Worm (Caenorhabditis elegans) whole organism, early embryonic: ENCODE data around the gene col-125.
"Not testable (repeated sequence)": the region's sequence is repeated elsewhere in the genome, so short reads cannot be mapped to it uniquely, and the experiment has no call there.

Experiments
- B0310.2 ChIP-seq: sonication (generic microtip); optimal IDR thresholded peaks from 2 replicates; lab custom pipeline; 2016; ENCODE audit warnings: mild to moderate bottlenecking, missing genetic modification characterization, missing compliant biosample characterization
- F13C5.2 ChIP-seq: sonication (generic microtip); optimal IDR thresholded peaks from 2 replicates; lab custom pipeline; 2017; ENCODE audit warnings: mild to moderate bottlenecking, missing genetic modification characterization, inconsistent platforms, missing compliant biosample characterization
- aly-1 ChIP-seq: sonication (generic microtip); optimal IDR thresholded peaks from 2 replicates; lab custom pipeline; 2016; ENCODE audit warnings: missing genetic modification characterization, missing compliant biosample characterization
- ama-1 ChIP-seq: fragments of 150-350 bp; optimal IDR thresholded peaks from 2 replicates; lab custom pipeline; 2014
- ceh-13 ChIP-seq: fragments of 200-800 bp; sonication (Bioruptor generic); optimal IDR thresholded peaks from 2 replicates; lab custom pipeline; 2018; ENCODE audit warnings: mild to moderate bottlenecking, missing genetic modification characterization, missing compliant biosample characterization
- ceh-36 ChIP-seq: sonication (generic microtip); optimal IDR thresholded peaks from 2 replicates; lab custom pipeline; 2016; ENCODE audit warnings: missing genetic modification characterization, inconsistent platforms, missing compliant biosample characterization
- ets-7 ChIP-seq: sonication (generic microtip); optimal IDR thresholded peaks from 2 replicates; lab custom pipeline; 2016; ENCODE audit warnings: missing genotype, missing genetic modification characterization, missing compliant biosample characterization
- flt-1 ChIP-seq: fragments of 200-800 bp; sonication (Bioruptor generic); IDR thresholded peaks from 2 replicates; pipeline ENCODE4 v1.3.6; 2022; ENCODE audit warnings: missing genetic modification characterization, missing compliant biosample characterization
- hmbx-1 ChIP-seq: sonication (generic microtip); optimal IDR thresholded peaks from 2 replicates; lab custom pipeline; 2016; ENCODE audit warnings: mild to moderate bottlenecking, missing genetic modification characterization, missing compliant biosample characterization
- hmg-4 ChIP-seq: fragments of 200-800 bp; sonication (Bioruptor generic); optimal IDR thresholded peaks from 2 replicates; lab custom pipeline; 2018; ENCODE audit warnings: mild to moderate bottlenecking, missing genetic modification characterization, missing compliant biosample characterization
- hnd-1 ChIP-seq: sonication (generic microtip); optimal IDR thresholded peaks from 2 replicates; lab custom pipeline; 2016; ENCODE audit warnings: missing genetic modification characterization, missing compliant biosample characterization
- pes-1 ChIP-seq: fragments of 200-800 bp; sonication (Bioruptor generic); IDR thresholded peaks from 2 replicates; pipeline ENCODE4 v1.3.6; 2022; ENCODE audit warnings: missing genetic modification reagents, missing genetic modification characterization, missing compliant biosample characterization
- scrt-1 ChIP-seq: fragments of 200-800 bp; sonication (Bioruptor generic); IDR thresholded peaks from 2 replicates; pipeline ENCODE4 v1.3.6; 2022; ENCODE audit warnings: missing genetic modification characterization, missing compliant biosample characterization
- sea-1 ChIP-seq: fragments of 200-800 bp; sonication (Bioruptor generic); conservative IDR thresholded peaks from 2 replicates; pipeline ENCODE4 v1.3.6; 2022; ENCODE audit warnings: missing genetic modification characterization, missing compliant biosample characterization
- tbx-11 ChIP-seq: fragments of 200-800 bp; sonication (Bioruptor generic); IDR thresholded peaks from 2 replicates; pipeline ENCODE4 v1.3.6; 2022; ENCODE audit warnings: missing genetic modification characterization, missing compliant biosample characterization
- tbx-37 ChIP-seq: fragments of 200-800 bp; sonication (Bioruptor generic); conservative IDR thresholded peaks from 2 replicates; pipeline ENCODE4 v1.3.6; 2022; ENCODE audit warnings: missing genetic modification reagents, missing genetic modification characterization, missing compliant biosample characterization
- tra-4 ChIP-seq: sonication (generic microtip); optimal IDR thresholded peaks from 2 replicates; lab custom pipeline; 2017; ENCODE audit warnings: missing genetic modification characterization, missing compliant biosample characterization

col-125 gene

DNA sequence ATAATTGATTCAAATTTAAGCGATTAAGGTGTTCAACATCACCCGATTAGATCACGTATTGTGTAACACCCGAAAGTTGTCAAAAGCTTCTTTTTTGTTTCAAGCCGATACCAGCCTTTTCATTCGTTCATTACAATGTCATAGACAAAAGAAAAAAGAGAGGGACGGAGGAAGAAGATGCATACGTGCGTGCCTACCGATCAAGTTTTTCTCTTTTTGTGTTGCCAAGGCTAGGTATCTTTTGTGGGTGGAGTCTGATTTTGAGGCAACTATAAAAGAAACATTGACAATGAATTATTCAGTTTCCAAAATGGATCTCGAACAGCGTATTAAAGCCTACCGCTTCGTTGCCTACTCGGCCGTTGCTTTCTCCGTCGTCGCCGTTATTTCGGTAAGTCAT, at the start of gene col-125:
TSS of gene col-125 (plus strand) at position 301 of the 400 bp plus-strand sequence.
- TF ChIP-seq hnd-1, result no peak
- TF ChIP-seq ceh-36 (tag; lab: Kevin White, UChicago), result no peak
- TF ChIP-seq hmg-4, result no peak
- no peak for TF ChIP-seq B0310.2
- TF ChIP-seq hmbx-1 (tag; lab: Kevin White, UChicago), result no peak
- no peak for TF ChIP-seq scrt-1 (GFP tag; lab: Robert Waterston, UW)

DNA sequence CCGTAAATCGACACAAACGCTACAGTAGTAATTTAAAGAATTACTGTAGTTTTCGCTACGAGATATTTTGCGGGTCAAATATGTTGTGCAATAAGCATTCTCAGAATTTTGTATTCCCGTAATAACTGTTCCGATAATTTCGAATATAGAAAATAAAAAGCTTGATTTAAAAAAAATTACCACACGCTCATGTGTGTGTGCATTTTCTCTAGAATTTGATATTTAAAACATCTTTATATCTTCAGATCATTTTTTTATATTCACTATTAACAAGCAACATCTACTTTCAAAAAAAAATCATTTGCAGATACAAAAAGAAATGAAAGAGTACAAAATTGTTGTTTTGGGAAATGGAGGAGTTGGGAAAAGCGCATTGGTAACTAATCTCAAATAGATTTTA, 48.3 kb upstream of the col-125 start, which contains the start of gene rap-3:
TSS of gene rap-3 (plus strand) at position 301 of the 400 bp plus-strand sequence.
- no peak for TF ChIP-seq hnd-1
- no peak for TF ChIP-seq F13C5.2 (tag; lab: Kevin White, UChicago)
- no peak for TF ChIP-seq tra-4 (tag; lab: Kevin White, UChicago)
- TF ChIP-seq sea-1 (GFP tag; lab: Robert Waterston, UW), result no peak
- TF ChIP-seq B0310.2, result no peak
- TF ChIP-seq scrt-1 (GFP tag; lab: Robert Waterston, UW), result no peak
- no peak for TF ChIP-seq hmbx-1 (tag; lab: Kevin White, UChicago)
- no peak for TF ChIP-seq hmg-4
- TF ChIP-seq ceh-36 (tag; lab: Kevin White, UChicago), result no peak
- TF ChIP-seq aly-1 (tag; lab: Kevin White, UChicago), result no peak

DNA sequence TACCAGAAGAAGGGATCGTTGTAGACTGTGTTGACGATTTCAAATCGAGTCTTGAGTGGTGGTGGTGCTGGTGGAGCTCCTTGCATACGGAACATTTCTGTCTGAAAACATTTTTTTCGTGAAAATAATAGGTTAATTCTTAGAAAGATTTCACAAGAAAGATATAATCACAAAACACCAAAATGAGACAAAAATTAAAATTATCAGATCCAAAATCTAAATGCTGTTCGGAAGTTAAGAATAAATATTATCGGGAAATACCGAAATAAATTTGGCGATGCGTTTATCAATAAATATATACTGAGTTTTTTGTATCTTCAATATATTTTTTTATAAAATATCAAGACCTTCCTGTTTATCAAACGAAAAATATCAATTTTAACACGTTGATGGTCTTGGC, 46.8 kb upstream of the col-125 start, which contains the start of gene C08F8.9:
TSS of gene C08F8.9 (minus strand) at position 101 of the 400 bp plus-strand sequence.
- TF ChIP-seq aly-1 (tag; lab: Kevin White, UChicago) (no peak), tbx-11 (no peak), sea-1 (GFP tag; lab: Robert Waterston, UW) (no peak), pes-1 (GFP tag; lab: Robert Waterston, UW) (no peak), flt-1 (GFP tag; lab: Robert Waterston, UW) (no peak), scrt-1 (GFP tag; lab: Robert Waterston, UW) (no peak), ama-1 (lab: Kevin White, UChicago) (no peak), ceh-13 (no peak), hnd-1 (no peak), F13C5.2 (tag; lab: Kevin White, UChicago) (no peak), ets-7 (no peak), ceh-36 (tag; lab: Kevin White, UChicago) (no peak), hmbx-1 (tag; lab: Kevin White, UChicago) (no peak), B0310.2 (no peak), tbx-37 (GFP tag; lab: Robert Waterston, UW) (no peak), tra-4 (tag; lab: Kevin White, UChicago) (no peak)

DNA sequence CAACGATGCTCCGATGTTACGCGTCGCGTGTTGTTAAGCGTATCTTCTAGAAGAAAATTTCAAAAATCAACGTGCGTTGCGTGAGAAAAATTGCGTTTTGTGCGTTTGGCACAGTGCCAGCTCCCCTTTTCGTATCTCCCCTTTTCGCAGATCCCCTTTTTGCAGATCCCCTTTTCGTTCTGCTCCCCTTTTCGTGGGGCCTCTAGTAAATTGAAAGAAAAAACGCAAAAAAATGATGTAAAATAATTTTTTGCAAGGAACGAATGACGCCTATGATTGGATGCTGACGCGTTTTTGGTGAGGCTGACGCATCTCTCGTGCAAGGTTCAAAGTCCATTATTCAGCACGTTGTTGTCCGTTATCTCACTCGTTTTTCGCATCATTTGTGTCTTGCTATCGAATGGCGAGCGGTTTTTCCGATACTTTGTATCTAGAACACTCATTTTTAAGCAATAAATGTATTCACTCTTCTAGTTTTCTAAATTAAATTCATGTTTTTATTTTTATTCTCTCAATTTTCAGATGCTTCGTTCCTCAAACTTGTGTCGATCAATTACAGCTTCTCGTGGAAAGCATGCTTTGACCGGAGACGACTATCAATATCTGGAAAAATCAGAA, 46.1 kb upstream of the col-125 start, which contains the start of gene cpt-2:
TSS of gene cpt-2 (plus strand) at position 523 of the 618 bp plus-strand sequence.
- TF ChIP-seq scrt-1 (GFP tag; lab: Robert Waterston, UW); ceh-13; hnd-1: not testable (repeated sequence)

DNA sequence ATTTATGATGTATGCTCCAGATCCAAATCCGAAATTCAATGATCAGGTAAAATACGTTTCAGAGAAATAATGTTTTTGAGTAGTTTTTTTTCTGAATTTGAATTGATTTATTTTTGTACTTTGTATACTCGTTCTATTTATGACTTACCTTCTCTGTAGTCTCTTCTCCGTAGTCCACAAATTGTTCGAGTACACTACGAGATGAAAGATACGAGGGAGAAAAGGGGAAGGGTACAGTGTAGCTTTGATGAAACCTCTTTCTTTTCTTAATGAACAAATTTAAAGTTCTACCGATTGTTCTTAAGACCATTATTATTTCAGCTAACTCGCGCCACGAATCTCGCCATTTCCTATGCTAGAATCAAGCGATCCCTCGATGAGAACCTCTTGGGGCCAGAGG, 45.2 kb upstream of the col-125 start:
- no peak for TF ChIP-seq sea-1 (GFP tag; lab: Robert Waterston, UW)
- no peak for TF ChIP-seq ama-1 (lab: Kevin White, UChicago)
- no peak for TF ChIP-seq ets-7
- no peak for TF ChIP-seq pes-1 (GFP tag; lab: Robert Waterston, UW)
- TF ChIP-seq scrt-1 (GFP tag; lab: Robert Waterston, UW), result no peak
- TF ChIP-seq flt-1 (GFP tag; lab: Robert Waterston, UW), result no peak
- TF ChIP-seq tra-4 (tag; lab: Kevin White, UChicago), result no peak
- TF ChIP-seq hnd-1, result no peak
- no peak for TF ChIP-seq F13C5.2 (tag; lab: Kevin White, UChicago)
- TF ChIP-seq ceh-36 (tag; lab: Kevin White, UChicago), result no peak

DNA sequence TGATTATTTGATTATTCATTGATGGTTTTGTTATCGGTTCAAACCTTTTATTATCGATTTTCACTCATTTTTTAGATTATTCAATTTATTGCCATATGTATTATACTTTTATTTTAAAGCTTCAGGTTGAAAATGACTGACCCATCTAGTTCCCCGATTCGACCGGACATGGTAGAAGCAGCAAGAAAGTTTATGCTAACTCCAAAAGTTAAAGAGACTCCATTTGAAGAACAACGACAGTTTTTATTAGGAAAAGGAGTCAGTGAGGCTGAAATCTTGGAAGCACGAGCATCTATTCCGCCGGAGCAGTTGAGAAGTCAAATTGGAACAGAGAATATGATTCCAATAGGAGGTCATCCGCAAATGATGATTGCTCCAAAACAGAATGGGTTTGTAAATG, 42.3 kb upstream of the col-125 start, which contains the start of gene prx-14:
TSS of gene prx-14 (plus strand) at position 120 of the 400 bp plus-strand sequence.
- TF ChIP-seq hnd-1, result no peak
- TF ChIP-seq ceh-13, result no peak
- TF ChIP-seq tbx-37 (GFP tag; lab: Robert Waterston, UW), result no peak
- no peak for TF ChIP-seq scrt-1 (GFP tag; lab: Robert Waterston, UW)
- TF ChIP-seq sea-1 (GFP tag; lab: Robert Waterston, UW), result no peak
- no peak for TF ChIP-seq tbx-11
- TF ChIP-seq ets-7, result no peak
- no peak for TF ChIP-seq flt-1 (GFP tag; lab: Robert Waterston, UW)
- TF ChIP-seq ceh-36 (tag; lab: Kevin White, UChicago), result no peak
- no peak for TF ChIP-seq aly-1 (tag; lab: Kevin White, UChicago)
- TF ChIP-seq tra-4 (tag; lab: Kevin White, UChicago), result no peak
- TF ChIP-seq B0310.2, result no peak
- no peak for TF ChIP-seq ama-1 (lab: Kevin White, UChicago)
- TF ChIP-seq F13C5.2 (tag; lab: Kevin White, UChicago), result no peak
- TF ChIP-seq pes-1 (GFP tag; lab: Robert Waterston, UW), result no peak
- no peak for TF ChIP-seq hmbx-1 (tag; lab: Kevin White, UChicago)
- TF ChIP-seq hmg-4, result no peak

DNA sequence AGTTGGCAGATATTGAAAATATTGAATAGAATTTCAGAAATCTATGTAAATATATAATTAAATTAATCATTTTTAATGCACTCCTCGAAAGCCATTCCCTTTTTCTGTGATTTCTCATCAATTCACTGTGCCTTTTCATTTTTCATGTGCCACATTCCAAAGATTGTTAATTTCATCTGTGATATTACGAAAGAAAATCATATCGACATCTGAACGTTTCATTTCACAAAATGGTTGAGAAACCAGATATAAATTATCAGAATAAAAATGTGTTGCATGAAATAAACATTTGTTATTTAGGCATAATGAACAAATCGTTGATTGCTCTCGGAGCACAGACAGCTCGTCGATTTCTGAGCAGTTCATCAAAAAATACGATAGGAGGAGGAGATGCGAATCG, 41.3 kb upstream of the col-125 start, which contains the start of gene nuaf-3:
TSS of gene nuaf-3 (plus strand) at position 301 of the 400 bp plus-strand sequence.
- TF ChIP-seq tra-4 (tag; lab: Kevin White, UChicago), result no peak
- TF ChIP-seq tbx-37 (GFP tag; lab: Robert Waterston, UW), result no peak
- no peak for TF ChIP-seq tbx-11
- no peak for TF ChIP-seq B0310.2
- TF ChIP-seq hmg-4, result no peak

DNA sequence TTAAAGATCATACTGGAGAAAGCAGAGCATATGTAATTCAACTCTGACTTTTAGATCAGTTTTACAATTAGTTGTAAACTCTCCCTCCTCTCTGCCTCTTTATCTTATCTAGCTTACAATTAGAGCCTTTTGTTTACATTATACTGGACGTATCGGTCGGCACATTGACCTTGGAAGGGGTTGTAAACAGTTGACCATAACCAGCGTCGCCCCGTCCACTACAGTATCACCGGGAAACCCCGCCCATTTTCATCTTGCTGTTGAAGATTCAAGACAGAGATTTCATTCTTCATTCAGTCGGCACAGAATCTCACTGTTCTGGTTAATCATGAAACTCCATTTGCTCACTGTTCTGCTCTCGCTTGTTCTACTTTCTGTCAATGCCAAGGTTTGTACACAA, 38.6 kb upstream of the col-125 start, which contains the start of gene sdz-27:
TSS of gene sdz-27 (plus strand) at position 301 of the 400 bp plus-strand sequence.
- no peak for TF ChIP-seq tbx-37 (GFP tag; lab: Robert Waterston, UW)
- no peak for TF ChIP-seq scrt-1 (GFP tag; lab: Robert Waterston, UW)
- TF ChIP-seq hnd-1, result no peak
- no peak for TF ChIP-seq ets-7
- TF ChIP-seq ama-1 (lab: Kevin White, UChicago), result no peak
- no peak for TF ChIP-seq pes-1 (GFP tag; lab: Robert Waterston, UW)
- no peak for TF ChIP-seq aly-1 (tag; lab: Kevin White, UChicago)
- TF ChIP-seq B0310.2, result no peak
- TF ChIP-seq tra-4 (tag; lab: Kevin White, UChicago), result no peak
- TF ChIP-seq hmg-4, result no peak
- TF ChIP-seq tbx-11, result no peak
